Worm (Caenorhabditis elegans): ENCODE results near the gene bbs-4.

The bbs-4 gene

ce11 chrIII:9616933-9617332 lies 4.9 kb upstream of the bbs-4 start:
- no peak for TF ChIP-seq lir-3 (tag; optimal IDR thresholded peaks at IDR 0.05)
- TF ChIP-seq mdt-29 (GFP tag; IDR thresholded peaks at IDR 0.05), result peak; percentile 47; the same call in 1 of the 2 replicates
- no peak for TF ChIP-seq F26F4.8 (GFP tag; conservative IDR thresholded peaks at IDR 0.05)
- TF ChIP-seq F37D6.2 (tag; optimal IDR thresholded peaks at IDR 0.05), result no peak
- no peak for TF ChIP-seq unc-39 (tag; optimal IDR thresholded peaks at IDR 0.05)
- TF ChIP-seq ztf-11 (tag; optimal IDR thresholded peaks at IDR 0.05), result no peak
- TF ChIP-seq lin-29 (GFP tag; IDR thresholded peaks at IDR 0.05), result no peak
- TF ChIP-seq nhr-11 (tag; optimal IDR thresholded peaks at IDR 0.05), result no peak
- TF ChIP-seq egl-43 (GFP tag; IDR thresholded peaks at IDR 0.05), result no peak
- TF ChIP-seq F49E8.2 (tag; optimal IDR thresholded peaks at IDR 0.05; ENCODE audit: borderline replicate concordance), result peak; percentile 97
- no peak for TF ChIP-seq zip-11 (GFP tag; IDR thresholded peaks at IDR 0.05)
- peak; percentile 73; the same call in 1 of the 2 replicates for TF ChIP-seq arid-1 (GFP tag; conservative IDR thresholded peaks at IDR 0.05)
- no peak for TF ChIP-seq dmd-8 (GFP tag; IDR thresholded peaks at IDR 0.05)
- TF ChIP-seq zip-2 (tag; optimal IDR thresholded peaks at IDR 0.05), result no peak
- TF ChIP-seq unc-130 (GFP tag; optimal IDR thresholded peaks at IDR 0.05), result peak; percentile 96
- no peak for TF ChIP-seq ceh-32 (tag; optimal IDR thresholded peaks at IDR 0.05; ENCODE audit: poor library complexity)
- TF ChIP-seq lin-38 (GFP tag; IDR thresholded peaks at IDR 0.05), result peak; percentile 95
- no peak for TF ChIP-seq ZK337.2 (GFP tag; IDR thresholded peaks at IDR 0.05)
- TF ChIP-seq egl-27 (tag; optimal IDR thresholded peaks at IDR 0.05), result no peak
- peak; percentile 66 for TF ChIP-seq aha-1 (tag)
- TF ChIP-seq vab-7 (GFP tag; IDR thresholded peaks at IDR 0.05), result 0 out of 2 replicates have a peak, but pooled peaks have one; percentile 34
- no peak for TF ChIP-seq lin-13 (GFP tag; optimal IDR thresholded peaks at IDR 0.05)
- no peak for TF ChIP-seq hmg-1.1 (GFP tag; IDR thresholded peaks at IDR 0.05)
- no peak for TF ChIP-seq pqm-1 (tag; optimal IDR thresholded peaks at IDR 0.05)
- no peak for TF ChIP-seq lsy-2 (tag; optimal IDR thresholded peaks at IDR 0.05)
- no peak for TF ChIP-seq nhr-10 (tag; optimal IDR thresholded peaks at IDR 0.05)
- TF ChIP-seq ceh-82 (tag; optimal IDR thresholded peaks at IDR 0.05), result no peak
- peak; percentile 94 for TF ChIP-seq Y48G9A.11 (GFP tag; IDR thresholded peaks at IDR 0.05)
- no peak for TF ChIP-seq ctbp-1 (GFP tag; IDR thresholded peaks at IDR 0.05)
- no peak for TF ChIP-seq spr-1 (tag; optimal IDR thresholded peaks at IDR 0.05)
- peak; percentile 37; the same call in 1 of the 2 replicates for TF ChIP-seq tra-1 (GFP tag; IDR thresholded peaks at IDR 0.05)
- no peak for TF ChIP-seq madf-5 (GFP tag; IDR thresholded peaks at IDR 0.05)
- no peak for TF ChIP-seq R02D3.7 (tag; optimal IDR thresholded peaks at IDR 0.05)
- TF ChIP-seq Y5F2A.4 (GFP tag; optimal IDR thresholded peaks at IDR 0.05), result no peak
- TF ChIP-seq snpc-1.2 (GFP tag; IDR thresholded peaks at IDR 0.05), result peak; percentile 87
- no peak for TF ChIP-seq saeg-2 (GFP tag; IDR thresholded peaks at IDR 0.05)

DNA sequence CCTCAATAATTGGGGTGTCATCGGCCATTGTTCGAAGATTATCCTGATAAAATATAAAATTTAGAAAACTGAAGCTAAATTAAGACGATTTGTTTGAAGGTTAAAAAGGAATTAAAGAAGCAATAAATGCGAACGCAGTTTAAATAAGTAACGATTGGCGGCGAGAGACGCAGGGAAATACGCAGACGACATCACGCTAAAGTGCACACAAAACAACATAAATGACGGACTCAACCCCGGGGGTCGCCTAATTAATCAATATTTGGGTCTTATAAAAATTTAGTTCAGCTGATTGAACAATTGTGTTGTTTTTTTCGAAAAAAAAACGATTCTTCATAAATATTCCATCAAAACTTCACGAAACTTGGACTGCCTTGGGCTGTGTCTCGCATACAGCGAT lies 4.4 kb upstream of the bbs-4 start, which contains the start of gene hcp-3:
TSS of gene hcp-3 (minus strand) at position 45 of the 400 bp plus-strand sequence.
- TF ChIP-seq dmd-9 (GFP tag; IDR thresholded peaks at IDR 0.05) (no peak), dve-1 (tag; optimal IDR thresholded peaks at IDR 0.05; ENCODE audit: insufficient read depth) (peak; percentile 34), mes-2 (tag; optimal IDR thresholded peaks at IDR 0.05; ENCODE audit: poor library complexity, severe bottlenecking) (peak; percentile 69), hlh-30 (tag; optimal IDR thresholded peaks at IDR 0.05; ENCODE audit: insufficient read depth) (peak; percentile 38), lsy-2 (tag; optimal IDR thresholded peaks at IDR 0.05) (peak in 1 of 2 experiments; percentile 69), dpl-1 (GFP tag; optimal IDR thresholded peaks at IDR 0.05) (peak; percentile 78), lin-38 (GFP tag; IDR thresholded peaks at IDR 0.05) (peak; percentile 59), ceh-62 (tag; optimal IDR thresholded peaks at IDR 0.05) (no peak), egl-27 (tag; optimal IDR thresholded peaks at IDR 0.05) (no peak)

All from whole organism, L4 larva.